Fruit fly (Drosophila melanogaster) whole organism, embryonic: ENCODE data around the gene CG17230.
A peak's percentile ranks its signal among the peaks of the same experiment; 100 is the strongest.

Source experiments
- CG10959 ChIP-seq: fragments of 200-800 bp; sonication (Bioruptor generic); IDR thresholded peaks from 2 replicates; pipeline ENCODE4 v1.3.6; 2022; ENCODE audit warnings: missing biosample characterization, missing genetic modification characterization
- CG12391 ChIP-seq: fragments of 200-800 bp; sonication (Bioruptor generic); optimal IDR thresholded peaks from 3 replicates; lab custom pipeline; 2018; ENCODE audit warnings: missing biosample characterization, mild to moderate bottlenecking, missing genetic modification characterization, moderate library complexity
- CG13287 ChIP-seq: fragments of 200-800 bp; sonication (Bioruptor generic); IDR thresholded peaks from 2 replicates; pipeline ENCODE4 v1.3.6; 2022; ENCODE audit warnings: missing biosample characterization, missing genetic modification characterization; ENCODE audit not compliant: partially characterized antibody
- CG14667 ChIP-seq: fragments of 200-800 bp; sonication (Bioruptor generic); IDR thresholded peaks from 2 replicates; pipeline ENCODE4 v1.3.6; 2022; ENCODE audit warnings: missing biosample characterization, missing genetic modification characterization
- CG14710 ChIP-seq: fragments of 200-800 bp; sonication (Bioruptor generic); optimal IDR thresholded peaks from 3 replicates; lab custom pipeline; 2019; ENCODE audit warnings: missing biosample characterization, mild to moderate bottlenecking, missing genetic modification characterization, moderate library complexity
- CG15073 ChIP-seq: fragments of 200-800 bp; sonication (Bioruptor generic); optimal IDR thresholded peaks from 2 replicates; lab custom pipeline; 2016; ENCODE audit warnings: missing biosample characterization, missing genetic modification characterization
- CG15269 ChIP-seq: fragments of 200-800 bp; sonication (Bioruptor generic); optimal IDR thresholded peaks from 2 replicates; lab custom pipeline; 2018; ENCODE audit warnings: missing biosample characterization, mild to moderate bottlenecking, missing genetic modification characterization, moderate library complexity
- CG17359 ChIP-seq: fragments of 200-800 bp; sonication (Bioruptor generic); optimal IDR thresholded peaks from 3 replicates; lab custom pipeline; 2018; ENCODE audit warnings: missing biosample characterization, mild to moderate bottlenecking, missing genetic modification characterization, moderate library complexity
- CG18619 ChIP-seq: fragments of 200-800 bp; sonication (Bioruptor generic); optimal IDR thresholded peaks from 3 replicates; lab custom pipeline; 2017; ENCODE audit warnings: missing biosample characterization, mild to moderate bottlenecking, missing genetic modification characterization
- CG2116 ChIP-seq: fragments of 200-800 bp; sonication (Bioruptor generic); optimal IDR thresholded peaks from 3 replicates; lab custom pipeline; 2018; ENCODE audit warnings: missing biosample characterization, mild to moderate bottlenecking, missing genetic modification characterization
- CG31365 ChIP-seq: fragments of 200-800 bp; sonication (Bioruptor generic); optimal IDR thresholded peaks from 2 replicates; lab custom pipeline; 2018; ENCODE audit warnings: missing biosample characterization, mild to moderate bottlenecking, missing genetic modification characterization
- CG4820 ChIP-seq: fragments of 200-800 bp; sonication (Bioruptor generic); optimal IDR thresholded peaks from 3 replicates; lab custom pipeline; 2016; ENCODE audit warnings: missing biosample characterization, missing genetic modification characterization
- CG6175 ChIP-seq: fragments of 200-800 bp; sonication (Bioruptor generic); IDR thresholded peaks from 3 replicates; pipeline ENCODE4 v1.3.6; 2022; ENCODE audit warnings: missing biosample characterization, missing genetic modification characterization
- CG7786 ChIP-seq: fragments of 200-800 bp; sonication (Bioruptor generic); optimal IDR thresholded peaks from 2 replicates; lab custom pipeline; 2016; ENCODE audit warnings: missing biosample characterization, missing genetic modification characterization
- CG8281 ChIP-seq: fragments of 200-800 bp; sonication (Bioruptor generic); optimal IDR thresholded peaks from 2 replicates; lab custom pipeline; 2018; ENCODE audit warnings: missing biosample characterization, mild to moderate bottlenecking, missing genetic modification characterization, moderate library complexity
- CG9797 ChIP-seq: fragments of 200-800 bp; sonication (Bioruptor generic); optimal IDR thresholded peaks from 3 replicates; lab custom pipeline; 2018; ENCODE audit warnings: missing biosample characterization, mild to moderate bottlenecking, missing genetic modification characterization
- D19B ChIP-seq: fragments of 200-800 bp; sonication (Bioruptor generic); optimal IDR thresholded peaks from 2 replicates; lab custom pipeline; 2017; ENCODE audit warnings: missing biosample characterization, mild to moderate bottlenecking, missing genetic modification characterization
- Doc2 ChIP-seq: fragments of 200-800 bp; sonication (Bioruptor generic); IDR thresholded peaks from 2 replicates; pipeline ENCODE4 v1.3.6; 2022; ENCODE audit warnings: missing biosample characterization, missing genetic modification characterization
- Elba2 ChIP-seq: fragments of 200-800 bp; sonication (Bioruptor generic); optimal IDR thresholded peaks from 3 replicates; lab custom pipeline; 2016; ENCODE audit warnings: missing biosample characterization, missing genetic modification characterization
- Fer3 ChIP-seq: fragments of 200-800 bp; sonication (Bioruptor generic); optimal IDR thresholded peaks from 2 replicates; lab custom pipeline; 2018; ENCODE audit warnings: missing biosample characterization, mild to moderate bottlenecking, missing genetic modification characterization, moderate library complexity
- Gug ChIP-seq: fragments of 200-800 bp; sonication (Bioruptor generic); IDR thresholded peaks from 4 replicates; pipeline ENCODE4 v1.3.6; 2022; ENCODE audit warnings: missing biosample characterization, missing genetic modification characterization
- H2.0 ChIP-seq: fragments of 200-800 bp; sonication (Bioruptor generic); IDR thresholded peaks from 2 replicates; pipeline ENCODE4 v1.3.6; 2022; ENCODE audit warnings: missing biosample characterization, missing genetic modification characterization
- HLHmδ ChIP-seq: fragments of 200-800 bp; sonication (Bioruptor generic); optimal IDR thresholded peaks from 2 replicates; lab custom pipeline; 2018; ENCODE audit warnings: missing biosample characterization, mild to moderate bottlenecking, missing genetic modification characterization, moderate library complexity
- Hr51 ChIP-seq, 2 experiments: fragments of 200-800 bp; sonication (Bioruptor generic); optimal IDR thresholded peaks; 2 replicates in 1 of 2; 3 replicates in 1 of 2; lab custom pipeline; 2016 to 2018; ENCODE audit warnings: missing biosample characterization in 2 of 2, missing genetic modification characterization in 2 of 2, mild to moderate bottlenecking in 1 of 2, moderate library complexity in 1 of 2
- Lpt ChIP-seq: fragments of >200 bp; optimal IDR thresholded peaks from 2 replicates; lab custom pipeline; 2018; ENCODE audit warnings: missing biosample characterization, missing genetic modification characterization
- MBD-R2 ChIP-seq: fragments of 200-800 bp; sonication (Bioruptor generic); IDR thresholded peaks from 2 replicates; pipeline ENCODE4 v1.3.6; 2022; ENCODE audit warnings: missing biosample characterization, missing genetic modification characterization
- Med ChIP-seq: fragments of 200-800 bp; sonication (Bioruptor generic); peaks from one replicate; lab custom pipeline; 2016; ENCODE audit warnings: missing biosample characterization, missing genetic modification characterization, mild to moderate bottlenecking, inconsistent platforms, moderate library complexity
- Meics ChIP-seq: fragments of 200-800 bp; sonication (Bioruptor generic); optimal IDR thresholded peaks from 2 replicates; lab custom pipeline; 2017; ENCODE audit warnings: missing biosample characterization, mild to moderate bottlenecking, missing genetic modification characterization
- NC2β ChIP-seq: fragments of 200-800 bp; sonication (Bioruptor generic); optimal IDR thresholded peaks from 2 replicates; lab custom pipeline; 2016; ENCODE audit warnings: missing biosample characterization, missing genetic modification characterization
- Side ChIP-seq: fragments of 200-800 bp; sonication (Bioruptor generic); optimal IDR thresholded peaks from 2 replicates; lab custom pipeline; 2016; ENCODE audit warnings: missing biosample characterization, missing genetic modification characterization
- Sin3A ChIP-seq: fragments of >200 bp; optimal IDR thresholded peaks from 2 replicates; lab custom pipeline; 2018
- Sry-β ChIP-seq: fragments of 200-800 bp; sonication (Bioruptor generic); optimal IDR thresholded peaks from 2 replicates; lab custom pipeline; 2018; ENCODE audit warnings: missing biosample characterization, mild to moderate bottlenecking, missing genetic modification characterization, moderate library complexity
- ac ChIP-seq: fragments of 200-800 bp; sonication (Bioruptor generic); optimal IDR thresholded peaks from 3 replicates; lab custom pipeline; 2017; ENCODE audit warnings: missing biosample characterization, mild to moderate bottlenecking, missing genetic modification characterization
- ap ChIP-seq: fragments of 200-800 bp; sonication (Bioruptor generic); IDR thresholded peaks from 2 replicates; pipeline ENCODE4 v1.3.6; 2022; ENCODE audit warnings: missing biosample characterization, missing genetic modification characterization
- ara ChIP-seq: fragments of 200-800 bp; sonication (Bioruptor generic); IDR thresholded peaks from 2 replicates; pipeline ENCODE4 v1.3.6; 2022; ENCODE audit warnings: missing biosample characterization, missing genetic modification characterization
- az2 ChIP-seq: fragments of 200-800 bp; sonication (Bioruptor generic); optimal IDR thresholded peaks from 3 replicates; lab custom pipeline; 2016; ENCODE audit warnings: missing biosample characterization, missing genetic modification characterization
- bigmax ChIP-seq: fragments of 200-800 bp; sonication (Bioruptor generic); optimal IDR thresholded peaks from 2 replicates; lab custom pipeline; 2018; ENCODE audit warnings: missing biosample characterization, mild to moderate bottlenecking, missing genetic modification characterization
- bowl ChIP-seq: fragments of 200-800 bp; sonication (Bioruptor generic); IDR thresholded peaks from 2 replicates; pipeline ENCODE4 v1.3.6; 2022; ENCODE audit warnings: missing biosample characterization, missing genetic modification characterization
- disco-r ChIP-seq: fragments of 200-800 bp; sonication (Bioruptor generic); optimal IDR thresholded peaks from 2 replicates; lab custom pipeline; 2016; ENCODE audit warnings: missing biosample characterization, missing genetic modification characterization
- dpn ChIP-seq, 2 experiments: fragments of 200-800 bp; sonication (Bioruptor generic); optimal IDR thresholded peaks; 3 replicates each; lab custom pipeline; 2016; ENCODE audit warnings: missing biosample characterization in 2 of 2, missing genetic modification characterization in 2 of 2
- ems ChIP-seq: fragments of 200-800 bp; sonication (Bioruptor generic); optimal IDR thresholded peaks from 3 replicates; lab custom pipeline; 2016; ENCODE audit warnings: missing biosample characterization, missing genetic modification characterization
- fd64A ChIP-seq: fragments of 200-800 bp; sonication (Bioruptor generic); optimal IDR thresholded peaks from 3 replicates; lab custom pipeline; 2018; ENCODE audit warnings: missing biosample characterization, mild to moderate bottlenecking, missing genetic modification characterization
- fd96Cb ChIP-seq: fragments of 200-800 bp; sonication (Bioruptor generic); optimal IDR thresholded peaks from 2 replicates; lab custom pipeline; 2018; ENCODE audit warnings: missing biosample characterization, mild to moderate bottlenecking, missing genetic modification characterization, moderate library complexity
- gcm2 ChIP-seq: fragments of 200-800 bp; sonication (Bioruptor generic); optimal IDR thresholded peaks from 2 replicates; lab custom pipeline; 2016; ENCODE audit warnings: missing biosample characterization, missing genetic modification characterization
- hkb ChIP-seq, 2 experiments: fragments of 200-800 bp in 1 of 2; fragments of >200 bp in 1 of 2; sonication (Bioruptor generic) in 1 of 2; IDR thresholded peaks in 1 of 2; optimal IDR thresholded peaks in 1 of 2; 2 replicates each; pipeline versions ENCODE4 v1.3.6 to Lab custom; 2017 to 2022; ENCODE audit warnings: missing biosample characterization in 1 of 2, missing genetic modification characterization in 1 of 2
- hth ChIP-seq: fragments of >200 bp; optimal IDR thresholded peaks from 2 replicates; lab custom pipeline; 2017; ENCODE audit warnings: inconsistent platforms
- inv ChIP-seq: fragments of 200-800 bp; sonication (Bioruptor generic); IDR thresholded peaks from 2 replicates; pipeline ENCODE4 v1.3.6; 2022; ENCODE audit warnings: missing biosample characterization, missing genetic modification characterization; ENCODE audit not compliant: partially characterized antibody
- lbe ChIP-seq: fragments of 200-800 bp; sonication (Bioruptor generic); optimal IDR thresholded peaks from 2 replicates; lab custom pipeline; 2016; ENCODE audit warnings: missing biosample characterization, mild to moderate bottlenecking, missing genetic modification characterization
- sens ChIP-seq: fragments of 200-800 bp; sonication (Bioruptor generic); peaks from one replicate; lab custom pipeline; 2016; ENCODE audit warnings: missing biosample characterization, missing genetic modification characterization
- tap ChIP-seq: fragments of 200-800 bp; optimal IDR thresholded peaks from 3 replicates; lab custom pipeline; 2019; ENCODE audit warnings: missing biosample characterization, mild to moderate bottlenecking, missing genetic modification characterization, moderate library complexity
- twi ChIP-seq: fragments of 200-800 bp; optimal IDR thresholded peaks from 2 replicates; lab custom pipeline; 2019; ENCODE audit warnings: missing biosample characterization, mild to moderate bottlenecking, missing genetic modification characterization, moderate library complexity
- usp ChIP-seq: fragments of >200 bp; optimal IDR thresholded peaks from 2 replicates; lab custom pipeline; 2017; ENCODE audit warnings: missing biosample characterization, missing genetic modification characterization

Gene CG17230

DNA sequence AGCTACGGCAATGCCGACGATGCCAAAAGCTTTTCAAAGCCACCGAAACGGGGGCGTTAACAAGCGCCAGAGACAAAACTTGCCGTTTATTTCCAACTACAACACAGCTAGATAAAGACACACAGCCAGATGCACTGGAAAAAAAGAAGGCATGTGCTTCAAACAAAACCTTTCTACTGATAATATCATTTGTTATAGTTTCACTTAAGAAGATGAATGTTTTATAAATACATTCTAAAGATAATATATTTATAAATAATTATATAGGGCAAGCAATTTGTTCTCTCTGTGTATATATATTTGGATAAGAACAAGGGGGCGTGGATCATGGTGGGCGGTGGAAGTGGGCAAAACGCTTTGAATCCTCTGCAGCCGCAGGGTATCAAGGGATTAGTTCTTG is 52.7 kb downstream of the CG17230 start (continued):
- TF ChIP-seq Lpt (no peak), CG4820 (no peak), hth (lab: Kevin White, UChicago) (no peak), hkb (optimal IDR thresholded peaks at IDR 0.05; lab: Kevin White, UChicago) (no peak), hkb (GFP tag; IDR thresholded peaks at IDR 0.05; lab: Robert Waterston, UW) (peak; percentile 29; the same call in 1 of the 2 replicates), Gug (GFP tag; lab: Robert Waterston, UW) (no peak), lbe (GFP tag; lab: Kevin White, UChicago) (no peak), bowl (GFP tag; lab: Robert Waterston, UW) (no peak), CG14710 (no peak), CG12391 (tag; lab: Kevin White, UChicago) (peak; percentile 32), gcm2 (GFP tag; lab: Kevin White, UChicago) (no peak), Sin3A (no peak), NC2β (GFP tag; lab: Kevin White, UChicago) (no peak), ems (no peak), CG7786 (GFP tag; lab: Kevin White, UChicago) (no peak), Meics (GFP tag; lab: Kevin White, UChicago) (peak; percentile 25), H2.0 (GFP tag; lab: Robert Waterston, UW) (0 out of 2 replicates have a peak, but pooled peaks have one; percentile 17), fd64A (GFP tag; lab: Kevin White, UChicago) (no peak), CG8281 (no peak), Side (GFP tag; lab: Kevin White, UChicago) (no peak), Fer3 (peak; percentile 22), ac (GFP tag; lab: Kevin White, UChicago) (no peak), Doc2 (GFP tag; lab: Robert Waterston, UW) (no peak), usp (no peak), CG14667 (GFP tag; lab: Robert Waterston, UW) (0 out of 2 replicates have a peak, but pooled peaks have one; percentile 12), disco-r (GFP tag; lab: Kevin White, UChicago) (no peak), bigmax (GFP tag; lab: Kevin White, UChicago) (no peak), twi (tag; lab: Kevin White, UChicago) (no peak), ap (GFP tag; lab: Robert Waterston, UW) (no peak), Med (GFP tag; lab: Kevin White, UChicago) (peak; percentile 9), az2 (GFP tag; lab: Kevin White, UChicago) (no peak), CG18619 (no peak), CG10959 (GFP tag; lab: Robert Waterston, UW) (no peak), Hr51 (GFP tag; optimal IDR thresholded peaks at IDR 0.05; lab: Kevin White, UChicago) (peak in 1 of 2 experiments; percentile 46), Sry-β (GFP tag; lab: Kevin White, UChicago) (no peak), CG6175 (GFP tag; lab: Robert Waterston, UW) (no peak), CG17359 (tag; lab: Kevin White, UChicago) (peak; percentile 49), CG9797 (GFP tag; lab: Kevin White, UChicago) (no peak), inv (GFP tag; lab: Robert Waterston, UW) (no peak), CG31365 (tag; lab: Kevin White, UChicago) (no peak), tap (tag; lab: Kevin White, UChicago) (peak; percentile 26), CG15073 (GFP tag; lab: Kevin White, UChicago) (no peak), fd96Cb (tag; lab: Kevin White, UChicago) (peak; percentile 15), dpn (GFP tag; optimal IDR thresholded peaks at IDR 0.05; lab: Kevin White, UChicago) (peak in 1 of 2 experiments; percentile 10), ara (GFP tag; lab: Robert Waterston, UW) (no peak), MBD-R2 (GFP tag; lab: Robert Waterston, UW) (no peak; the same call in 1 of the 2 replicates), CG15269 (tag; lab: Kevin White, UChicago) (peak; percentile 43), CG13287 (GFP tag; lab: Robert Waterston, UW) (no peak), Elba2 (no peak), sens (no peak), HLHmδ (no peak), CG2116 (GFP tag; lab: Kevin White, UChicago) (no peak), D19B (GFP tag; lab: Kevin White, UChicago) (no peak)
